Worm (Caenorhabditis elegans) whole organism, L4/young adult: ENCODE results near the gene casy-1.

Source experiments
- W03F9.2 ChIP-seq: fragments of 150-350 bp; optimal IDR thresholded peaks from 2 replicates; lab custom pipeline; 2014; ENCODE audit warnings: missing biosample characterization, missing genetic modification characterization
- him-1 ChIP-seq: sonication (generic microtip); optimal IDR thresholded peaks from 2 replicates; lab custom pipeline; 2016; ENCODE audit warnings: missing genotype, missing genetic modification reagents, missing genetic modification characterization, missing compliant biosample characterization

- TF ChIP-seq W03F9.2 (tag; lab: Kevin White, UChicago) (no peak), him-1 (tag; lab: Kevin White, UChicago) (no peak)
Measured at ce11 chrII:5896512-5896911, 60.0 kb downstream of the casy-1 start.
